Worm (Caenorhabditis elegans): ENCODE results near the gene nhr-132.

DNA sequence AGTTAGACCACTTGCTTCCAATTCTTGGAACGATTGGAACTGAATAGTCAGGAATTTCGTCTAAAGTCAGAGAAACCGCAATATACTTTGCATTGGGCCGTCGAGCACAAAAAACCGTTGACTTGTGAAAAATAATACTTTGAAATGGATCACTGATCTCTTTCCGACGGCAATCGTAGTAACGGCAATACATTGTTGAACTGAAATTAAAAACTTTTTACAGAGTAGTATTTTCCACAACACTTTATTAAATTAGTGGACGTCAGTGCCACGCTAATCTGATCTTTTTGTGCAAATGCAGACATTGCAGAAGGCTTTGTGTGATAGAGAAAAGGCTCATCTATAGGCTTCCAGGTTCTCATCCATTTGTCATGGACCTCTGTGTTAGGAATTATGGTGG, 18.2 kb downstream of the nhr-132 start:
- TF ChIP-seq blmp-1 (tag; optimal IDR thresholded peaks at IDR 0.05) (no peak), nhr-28 (tag; optimal IDR thresholded peaks at IDR 0.05) (no peak), ztf-11 (tag; optimal IDR thresholded peaks at IDR 0.05) (no peak), mab-5 (tag; optimal IDR thresholded peaks at IDR 0.05) (no peak), unc-39 (tag; optimal IDR thresholded peaks at IDR 0.05) (no peak), elt-1 (tag; optimal IDR thresholded peaks at IDR 0.05; ENCODE audit: borderline replicate concordance, insufficient read depth) (no peak), snpc-4 (tag; optimal IDR thresholded peaks at IDR 0.05) (no peak), elt-3 (tag; optimal IDR thresholded peaks at IDR 0.05) (no peak), mep-1 (tag; optimal IDR thresholded peaks at IDR 0.05) (no peak)
